Fruit fly (Drosophila melanogaster): ENCODE results near the gene Etl1.

Etl1 gene

dm6 chr2L:9912570-9913260 is at the start of gene Etl1, which contains the start of gene Srp54:
Gene Etl1, minus strand, starts transcription at chr2L:9912608.
Gene Srp54, plus strand, starts transcription at chr2L:9912911.
- no peak for TF ChIP-seq tai (GFP tag; optimal IDR thresholded peaks at IDR 0.05)
- TF ChIP-seq Hnf4 (GFP tag; optimal IDR thresholded peaks at IDR 0.05), result peak; percentile 31
- TF ChIP-seq ey (GFP tag; optimal IDR thresholded peaks at IDR 0.05), result no peak
- no peak for TF ChIP-seq woc (GFP tag; optimal IDR thresholded peaks at IDR 0.05)
- no peak for TF ChIP-seq brk (GFP tag; optimal IDR thresholded peaks at IDR 0.05)
- TF ChIP-seq Dfd (GFP tag; optimal IDR thresholded peaks at IDR 0.05), result no peak
- TF ChIP-seq Mio (GFP tag; optimal IDR thresholded peaks at IDR 0.05), result no peak
- TF ChIP-seq pan (optimal IDR thresholded peaks at IDR 0.05), result no peak
- no peak for TF ChIP-seq CG9705 (GFP tag; optimal IDR thresholded peaks at IDR 0.05)
- TF ChIP-seq lola (GFP tag; optimal IDR thresholded peaks at IDR 0.05), result no peak
- peak in 1 of 2 experiments; percentile 25 for TF ChIP-seq foxo (GFP tag; optimal IDR thresholded peaks at IDR 0.05)
- no peak for TF ChIP-seq N (GFP tag; optimal IDR thresholded peaks at IDR 0.05)
- TF ChIP-seq Hr83 (GFP tag; optimal IDR thresholded peaks at IDR 0.05; ENCODE audit: poor library complexity, severe bottlenecking), result peak; percentile 2
- no peak for TF ChIP-seq dmrt93B (GFP tag; optimal IDR thresholded peaks at IDR 0.05)
- TF ChIP-seq Rel (GFP tag; optimal IDR thresholded peaks at IDR 0.05), result no peak
- TF ChIP-seq Rel (tag; optimal IDR thresholded peaks at IDR 0.05), result peak; percentile 1
- no peak for TF ChIP-seq HLH106 (tag; optimal IDR thresholded peaks at IDR 0.05)
- peak; percentile 13 for TF ChIP-seq h (GFP tag; optimal IDR thresholded peaks at IDR 0.05)
- TF ChIP-seq Vsx2 (GFP tag; optimal IDR thresholded peaks at IDR 0.05; ENCODE audit: partially characterized antibody), result no peak
- no peak for TF ChIP-seq CG32264 (GFP tag; optimal IDR thresholded peaks at IDR 0.05)
- TF ChIP-seq Sp1 (GFP tag; optimal IDR thresholded peaks at IDR 0.05), result no peak
- TF ChIP-seq br (GFP tag; optimal IDR thresholded peaks at IDR 0.05), result no peak
- TF ChIP-seq jim (GFP tag; optimal IDR thresholded peaks at IDR 0.05), result no peak
- peak; percentile 30 for TF ChIP-seq Jra (GFP tag; optimal IDR thresholded peaks at IDR 0.05)
- TF ChIP-seq Myc (optimal IDR thresholded peaks at IDR 0.05), result peak; percentile 2
- TF ChIP-seq sv (GFP tag; optimal IDR thresholded peaks at IDR 0.05), result no peak
- no peak for TF ChIP-seq dl (GFP tag; optimal IDR thresholded peaks at IDR 0.05; ENCODE audit: insufficient read depth in 1 of 2, partially characterized antibody in 2 of 2)
- no peak for TF ChIP-seq dsf (GFP tag; optimal IDR thresholded peaks at IDR 0.05; ENCODE audit: borderline replicate concordance)
- no peak for TF ChIP-seq GATAd (GFP tag; optimal IDR thresholded peaks at IDR 0.05)

DNA sequence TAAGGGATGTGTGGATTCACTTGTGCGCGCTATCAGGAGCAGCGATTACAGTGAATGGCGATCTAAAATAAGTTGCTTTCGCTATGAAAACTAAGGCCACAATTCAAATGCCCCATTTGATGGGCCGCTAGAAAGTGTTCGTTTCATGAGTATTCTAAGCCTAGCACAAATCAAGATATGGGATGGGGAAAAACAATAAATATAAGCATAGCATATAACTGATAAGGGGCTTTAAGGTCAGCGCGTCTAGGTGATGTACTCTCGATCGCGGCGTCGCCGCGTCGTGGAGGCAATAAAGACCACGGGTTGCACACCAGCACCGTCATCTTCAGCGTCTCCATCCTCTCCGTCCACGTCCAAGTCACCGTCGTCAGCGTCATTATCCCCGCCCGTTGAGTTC is 48.4 kb upstream of the Etl1 start:
- no peak for TF ChIP-seq Dif (GFP tag; optimal IDR thresholded peaks at IDR 0.05; ENCODE audit: partially characterized antibody)
- no peak for TF ChIP-seq Rel (GFP tag; optimal IDR thresholded peaks at IDR 0.05)
- TF ChIP-seq Rel (tag; optimal IDR thresholded peaks at IDR 0.05), result peak; percentile 82
- no peak for TF ChIP-seq Myc (optimal IDR thresholded peaks at IDR 0.05)
- TF ChIP-seq OdsH (GFP tag; optimal IDR thresholded peaks at IDR 0.05), result no peak

DNA sequence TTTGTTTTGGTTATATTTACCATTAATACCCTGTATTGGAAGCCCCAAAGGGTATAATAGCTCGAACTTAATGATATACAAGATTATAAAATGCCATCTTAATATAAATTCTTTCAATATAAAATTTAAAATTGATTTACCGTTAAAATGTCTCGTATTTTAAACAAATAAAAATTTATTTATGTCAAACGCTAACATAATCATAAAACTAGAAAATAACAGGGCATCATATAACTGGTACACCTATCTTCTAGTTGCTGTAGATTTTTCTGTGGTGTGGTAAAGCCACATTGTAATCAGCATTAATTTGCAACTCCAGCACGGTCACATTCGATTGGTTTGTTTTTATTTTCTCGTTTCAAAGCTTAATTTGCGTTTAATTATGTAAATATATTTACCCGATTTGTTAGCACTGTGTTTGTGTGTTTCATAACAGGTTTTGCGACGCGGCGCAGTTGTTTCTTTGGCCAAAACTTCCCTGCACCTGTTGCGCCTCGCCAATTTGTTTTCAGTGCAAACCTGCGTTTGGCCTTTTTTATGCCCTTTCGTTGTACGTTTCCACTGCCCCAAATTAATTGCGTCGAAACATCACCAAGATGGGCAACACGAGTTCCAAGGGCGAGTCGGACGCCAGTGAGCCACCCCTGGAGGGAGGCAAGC is 44.7 kb upstream of the Etl1 start, which contains the start of the genes CG4658 and CG5846:
Gene CG4658 (plus strand): TSS at position 140 of the 660 bp plus-strand sequence.
Gene CG5846 (minus strand): TSS at position 245 of the 660 bp plus-strand sequence.
- TF ChIP-seq tai (GFP tag; optimal IDR thresholded peaks at IDR 0.05) (no peak), Mio (GFP tag; optimal IDR thresholded peaks at IDR 0.05) (peak; percentile 53), brk (GFP tag; optimal IDR thresholded peaks at IDR 0.05) (no peak), usp (GFP tag; optimal IDR thresholded peaks at IDR 0.05) (no peak), Hnf4 (GFP tag; optimal IDR thresholded peaks at IDR 0.05) (peak; percentile 93), CG9705 (GFP tag; optimal IDR thresholded peaks at IDR 0.05) (peak; percentile 73), HLH106 (tag; optimal IDR thresholded peaks at IDR 0.05) (peak; percentile 93), dmrt93B (GFP tag; optimal IDR thresholded peaks at IDR 0.05) (no peak), Jra (GFP tag; optimal IDR thresholded peaks at IDR 0.05) (peak; percentile 91), jim (GFP tag; optimal IDR thresholded peaks at IDR 0.05) (no peak), pan (optimal IDR thresholded peaks at IDR 0.05) (peak; percentile 85), psq (GFP tag; optimal IDR thresholded peaks at IDR 0.05) (peak; percentile 91), fru (GFP tag; optimal IDR thresholded peaks at IDR 0.05) (peak; percentile 90), ey (GFP tag; optimal IDR thresholded peaks at IDR 0.05) (peak; percentile 90), GATAd (GFP tag; optimal IDR thresholded peaks at IDR 0.05) (no peak), dsf (GFP tag; optimal IDR thresholded peaks at IDR 0.05; ENCODE audit: borderline replicate concordance) (peak; percentile 69), Rel (GFP tag; optimal IDR thresholded peaks at IDR 0.05) (no peak), Rel (tag; optimal IDR thresholded peaks at IDR 0.05) (peak; percentile 69), foxo (GFP tag; optimal IDR thresholded peaks at IDR 0.05) (peak in 1 of 2 experiments; percentile 95), Dfd (GFP tag; optimal IDR thresholded peaks at IDR 0.05) (no peak), lola (GFP tag; optimal IDR thresholded peaks at IDR 0.05) (no peak), woc (GFP tag; optimal IDR thresholded peaks at IDR 0.05) (peak; percentile 94), Sp1 (GFP tag; optimal IDR thresholded peaks at IDR 0.05) (peak; percentile 92), CG32264 (GFP tag; optimal IDR thresholded peaks at IDR 0.05) (peak; percentile 48), CrebA (GFP tag; optimal IDR thresholded peaks at IDR 0.05; ENCODE audit: borderline replicate concordance) (no peak), sage (GFP tag; optimal IDR thresholded peaks at IDR 0.05) (no peak), OdsH (GFP tag; optimal IDR thresholded peaks at IDR 0.05) (peak; percentile 96), br (GFP tag; optimal IDR thresholded peaks at IDR 0.05) (peak; percentile 83), Myc (optimal IDR thresholded peaks at IDR 0.05) (no peak), Abd-B (GFP tag; optimal IDR thresholded peaks at IDR 0.05) (no peak), Hr83 (GFP tag; optimal IDR thresholded peaks at IDR 0.05; ENCODE audit: poor library complexity, severe bottlenecking) (no peak), dl (GFP tag; optimal IDR thresholded peaks at IDR 0.05; ENCODE audit: insufficient read depth in 1 of 2, partially characterized antibody in 2 of 2) (no peak), sv (GFP tag; optimal IDR thresholded peaks at IDR 0.05) (peak; percentile 92), N (GFP tag; optimal IDR thresholded peaks at IDR 0.05) (no peak), Hr78 (GFP tag; optimal IDR thresholded peaks at IDR 0.05) (no peak), rgr (GFP tag; optimal IDR thresholded peaks at IDR 0.05) (peak; percentile 95), h (GFP tag; optimal IDR thresholded peaks at IDR 0.05) (peak; percentile 93), Vsx2 (GFP tag; optimal IDR thresholded peaks at IDR 0.05; ENCODE audit: partially characterized antibody) (no peak)

All from whole organism, wandering third instar larva.